Worm (Caenorhabditis elegans): ENCODE measurements around the gene unc-80.
A peak's percentile ranks its signal among the peaks of the same experiment; 100 is the strongest.

ce11 chrV:20845524-20846208 lies 33.7 kb upstream of the unc-80 start, which contains the start of the genes F31D4.2 and fkb-6:
- TF ChIP-seq zag-1 (tag; optimal IDR thresholded peaks at IDR 0.05) (peak; percentile 25), nhr-12 (tag; optimal IDR thresholded peaks at IDR 0.05) (no peak), ceh-16 (tag; optimal IDR thresholded peaks at IDR 0.05) (no peak), lin-39 (tag; optimal IDR thresholded peaks at IDR 0.05) (no peak), mbf-1 (tag; optimal IDR thresholded peaks at IDR 0.05) (no peak), unc-62 (GFP tag; optimal IDR thresholded peaks at IDR 0.05) (no peak), skn-1 (tag; optimal IDR thresholded peaks at IDR 0.05) (no peak), elt-3 (tag; optimal IDR thresholded peaks at IDR 0.05) (no peak)
